Fruit fly (Drosophila melanogaster): ENCODE measurements around the gene CG7203.
"Not testable (repeated sequence)": the region's sequence is repeated elsewhere in the genome, so short reads cannot be mapped to it uniquely, and the experiment has no call there.

Gene CG7203

dm6 chr2L:7746975-7747374 is 6.0 kb downstream of the CG7203 start, which contains the start of gene ATPsynGL:
TSS of gene ATPsynGL (plus strand) at chr2L:7747275.
- TF ChIP-seq kay (GFP tag; ENCODE audit: borderline replicate concordance) = no peak
- TF ChIP-seq CG12768 (GFP tag; optimal IDR thresholded peaks at IDR 0.05) = no peak
- no peak for TF ChIP-seq CG7101 (tag; optimal IDR thresholded peaks at IDR 0.05)
- no peak for TF ChIP-seq toe (GFP tag; optimal IDR thresholded peaks at IDR 0.05)
- no peak for TF ChIP-seq Crg-1 (GFP tag; optimal IDR thresholded peaks at IDR 0.05)
- TF ChIP-seq Hr96 (GFP tag; optimal IDR thresholded peaks at IDR 0.05) = no peak
- TF ChIP-seq tj (GFP tag; optimal IDR thresholded peaks at IDR 0.05) = no peak
- TF ChIP-seq cnc (optimal IDR thresholded peaks at IDR 0.05) = no peak
- no peak for TF ChIP-seq cic (GFP tag; optimal IDR thresholded peaks at IDR 0.05)
- no peak for TF ChIP-seq ovo (GFP tag; optimal IDR thresholded peaks at IDR 0.05)
- TF ChIP-seq CG11617 (GFP tag; optimal IDR thresholded peaks at IDR 0.05) = no peak
- no peak for TF ChIP-seq CG14711 (tag; optimal IDR thresholded peaks at IDR 0.05)

DNA sequence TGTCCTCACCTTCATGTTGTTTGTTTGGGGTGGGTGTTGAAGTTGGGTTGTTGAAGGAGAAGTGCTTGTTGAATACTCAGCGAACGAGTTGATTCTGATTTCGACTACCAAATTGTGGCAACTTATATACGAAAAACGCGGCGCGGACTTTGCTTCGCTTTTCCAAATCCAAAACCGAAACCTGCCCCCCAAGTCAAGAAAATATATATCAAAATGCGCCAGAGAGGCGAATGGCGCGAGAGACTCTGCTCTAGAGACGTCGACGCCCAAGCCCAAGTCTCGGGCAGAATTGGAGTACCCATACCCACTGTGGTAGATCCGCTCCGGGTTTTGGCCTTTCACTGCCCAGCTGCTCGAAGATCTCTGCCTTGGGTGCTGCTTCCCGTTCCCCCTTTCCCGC is 8.2 kb downstream of the CG7203 start, which contains the start of gene CG7214:
TSS of gene CG7214 (minus strand) at position 101 of the 400 bp plus-strand sequence.
- no peak for TF ChIP-seq CG14711 (tag; optimal IDR thresholded peaks at IDR 0.05)
- no peak for TF ChIP-seq Crg-1 (GFP tag; optimal IDR thresholded peaks at IDR 0.05)
- TF ChIP-seq pad (GFP tag; optimal IDR thresholded peaks at IDR 0.05) = no peak
- no peak for TF ChIP-seq CG33017 (tag; optimal IDR thresholded peaks at IDR 0.05)
- no peak for TF ChIP-seq Hr96 (GFP tag; optimal IDR thresholded peaks at IDR 0.05)
- no peak for TF ChIP-seq cnc (optimal IDR thresholded peaks at IDR 0.05)
- TF ChIP-seq CG7101 (tag; optimal IDR thresholded peaks at IDR 0.05) = no peak
- TF ChIP-seq Clk (GFP tag; optimal IDR thresholded peaks at IDR 0.05) = no peak
- no peak for TF ChIP-seq kay (GFP tag; ENCODE audit: borderline replicate concordance)

dm6 chr2L:7744208-7744607 is 8.8 kb downstream of the CG7203 start:
- TF ChIP-seq ovo (GFP tag; optimal IDR thresholded peaks at IDR 0.05) (no peak), toe (GFP tag; optimal IDR thresholded peaks at IDR 0.05) (no peak)

DNA sequence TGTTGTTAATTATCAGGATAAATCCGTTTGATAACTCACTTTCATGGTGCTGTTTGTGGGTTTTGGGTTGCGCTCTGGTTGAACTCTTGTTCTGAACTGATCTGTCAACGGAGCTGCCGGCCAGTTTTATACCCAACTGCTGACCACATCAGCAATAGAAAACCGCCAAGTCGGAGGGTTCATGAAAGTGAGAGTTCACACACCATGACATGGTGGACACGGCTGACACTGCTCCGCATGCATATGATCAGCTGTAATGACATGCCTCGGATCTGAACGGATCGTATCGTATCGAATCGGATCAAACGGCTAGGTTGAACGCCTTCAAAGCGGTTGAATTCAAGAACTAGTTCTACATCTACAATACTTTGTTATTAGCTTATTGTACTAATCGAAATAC is 11.5 kb downstream of the CG7203 start, which contains the start of gene Acp1:
TSS of gene Acp1 (minus strand) at position 101 of the 400 bp plus-strand sequence.
- no peak for TF ChIP-seq bab1 (GFP tag; optimal IDR thresholded peaks at IDR 0.05)
- no peak for TF ChIP-seq toe (GFP tag; optimal IDR thresholded peaks at IDR 0.05)
- no peak for TF ChIP-seq cic (GFP tag; optimal IDR thresholded peaks at IDR 0.05)
- no peak for TF ChIP-seq CG7045 (GFP tag; optimal IDR thresholded peaks at IDR 0.05)
- no peak for TF ChIP-seq Crg-1 (GFP tag; optimal IDR thresholded peaks at IDR 0.05)
- TF ChIP-seq CG12768 (GFP tag; optimal IDR thresholded peaks at IDR 0.05) = no peak
- no peak for TF ChIP-seq CG1620 (GFP tag; optimal IDR thresholded peaks at IDR 0.05)
- TF ChIP-seq CG33017 (tag; optimal IDR thresholded peaks at IDR 0.05) = no peak
- no peak for TF ChIP-seq pad (GFP tag; optimal IDR thresholded peaks at IDR 0.05)
- no peak for TF ChIP-seq CG7101 (tag; optimal IDR thresholded peaks at IDR 0.05)
- TF ChIP-seq Mnt (GFP tag; optimal IDR thresholded peaks at IDR 0.05) = no peak
- TF ChIP-seq Clk (GFP tag; optimal IDR thresholded peaks at IDR 0.05) = no peak
- no peak for TF ChIP-seq tj (GFP tag; optimal IDR thresholded peaks at IDR 0.05)
- no peak for TF ChIP-seq cnc (optimal IDR thresholded peaks at IDR 0.05)
- no peak for TF ChIP-seq CG14711 (tag; optimal IDR thresholded peaks at IDR 0.05)
- TF ChIP-seq CG5204 (GFP tag; optimal IDR thresholded peaks at IDR 0.05) = no peak

dm6 chr2L:7738709-7739108 is 14.3 kb downstream of the CG7203 start, which contains the start of gene CG31904:
TSS of gene CG31904 (minus strand) at chr2L:7738809.
- not testable (repeated sequence) for TF ChIP-seq CG7045 (GFP tag; optimal IDR thresholded peaks at IDR 0.05); kay (GFP tag; ENCODE audit: borderline replicate concordance); CG5204 (GFP tag; optimal IDR thresholded peaks at IDR 0.05)

DNA sequence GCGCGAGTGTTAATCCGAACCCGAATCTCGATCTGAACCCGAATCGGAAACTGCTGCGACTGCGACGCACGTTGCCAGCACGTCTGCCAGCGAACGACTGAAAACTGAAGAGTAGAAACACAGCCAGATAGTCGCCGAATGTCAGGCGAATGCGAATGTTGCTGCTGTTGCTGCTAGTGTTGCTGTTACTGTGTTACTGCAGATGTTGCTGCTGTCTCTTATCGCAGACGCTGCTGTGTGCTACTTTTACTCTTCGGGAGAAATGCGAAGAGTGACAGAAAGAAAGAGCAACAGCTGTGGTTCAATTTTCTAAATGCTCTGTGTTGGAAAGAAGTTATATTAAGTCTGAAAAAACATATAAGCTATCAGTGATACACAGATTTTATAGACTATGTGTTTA is 20.4 kb downstream of the CG7203 start, which contains the start of gene CG13796:
TSS of gene CG13796 (minus strand) at position 101 of the 400 bp plus-strand sequence.
- not testable (repeated sequence) for TF ChIP-seq CG12768 (GFP tag; optimal IDR thresholded peaks at IDR 0.05); CG5204 (GFP tag; optimal IDR thresholded peaks at IDR 0.05); cnc (optimal IDR thresholded peaks at IDR 0.05)

DNA sequence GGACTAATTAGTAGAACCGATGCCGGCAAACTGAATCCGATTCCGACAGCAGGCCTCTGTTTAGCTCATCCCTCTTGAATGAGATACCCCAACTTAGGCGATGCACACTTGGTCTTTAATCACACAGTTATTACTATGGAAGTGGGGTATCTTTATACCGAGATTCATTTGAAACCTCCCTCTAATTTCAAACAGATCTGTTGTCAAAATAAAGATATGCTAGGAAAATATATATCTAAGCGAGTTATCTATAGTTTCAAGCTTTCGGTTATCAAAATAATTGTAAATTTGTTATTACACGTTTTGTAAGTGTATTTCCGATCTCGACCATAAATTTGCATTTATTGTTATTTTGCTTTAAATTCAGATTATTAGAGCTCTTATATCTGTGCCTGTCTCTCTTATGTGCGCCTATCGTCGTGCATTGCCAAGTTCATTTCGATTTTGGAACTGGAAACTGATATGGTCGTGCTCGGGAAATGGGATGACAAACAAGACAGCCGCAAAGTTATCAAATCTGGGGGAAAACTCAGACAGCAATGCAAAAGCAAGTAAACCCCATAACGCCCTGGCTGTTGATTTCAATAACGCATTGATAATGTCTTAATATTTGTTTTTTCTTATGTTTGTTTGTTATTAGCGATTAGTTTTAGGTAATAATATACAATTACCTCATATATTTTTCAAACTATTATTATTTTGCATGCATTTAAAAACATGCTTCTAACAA is 26.6 kb downstream of the CG7203 start, which contains the start of gene CG13795:
TSS of gene CG13795 (minus strand) at position 31 of the 730 bp plus-strand sequence.
- TF ChIP-seq CG5204 (GFP tag; optimal IDR thresholded peaks at IDR 0.05) (no peak), CG7101 (tag; optimal IDR thresholded peaks at IDR 0.05) (peak; percentile 51), CG33017 (tag; optimal IDR thresholded peaks at IDR 0.05) (peak; percentile 52), CG12768 (GFP tag; optimal IDR thresholded peaks at IDR 0.05) (peak; percentile 54), kay (GFP tag; ENCODE audit: borderline replicate concordance) (no peak), CG11617 (GFP tag; optimal IDR thresholded peaks at IDR 0.05) (peak; percentile 13), toe (GFP tag; optimal IDR thresholded peaks at IDR 0.05) (peak; percentile 6), Hr96 (GFP tag; optimal IDR thresholded peaks at IDR 0.05) (peak; percentile 46), pad (GFP tag; optimal IDR thresholded peaks at IDR 0.05) (peak; percentile 5), CG7045 (GFP tag; optimal IDR thresholded peaks at IDR 0.05) (peak; percentile 13), CG1620 (GFP tag; optimal IDR thresholded peaks at IDR 0.05) (no peak), tj (GFP tag; optimal IDR thresholded peaks at IDR 0.05) (no peak)
